Fruit fly (Drosophila melanogaster) whole organism, embryonic: Measurements from ENCODE around the gene msn.

Experiments
- CG10979 ChIP-seq: fragments of 200-800 bp; sonication (Bioruptor generic); optimal IDR thresholded peaks from 2 replicates; lab custom pipeline; 2018; ENCODE audit warnings: missing biosample characterization, mild to moderate bottlenecking, missing genetic modification characterization, moderate library complexity
- Doc3 ChIP-seq: fragments of 200-800 bp; sonication (Bioruptor generic); IDR thresholded peaks from 3 replicates; pipeline ENCODE4 v1.3.6; 2022; ENCODE audit warnings: missing biosample characterization, missing genetic modification characterization; ENCODE audit not compliant: partially characterized antibody
- Ets65A ChIP-seq: fragments of 200-800 bp; sonication (Bioruptor generic); peaks from one replicate; lab custom pipeline; 2016; ENCODE audit warnings: missing biosample characterization, missing genetic modification characterization
- HLH54F ChIP-seq: fragments of 200-800 bp; sonication (Bioruptor generic); optimal IDR thresholded peaks from 3 replicates; lab custom pipeline; 2016; ENCODE audit warnings: missing biosample characterization, missing genetic modification characterization
- Taf1 ChIP-seq: fragments of 200-800 bp; sonication (Bioruptor generic); IDR thresholded peaks from 2 replicates; pipeline ENCODE4 v1.3.6; 2022; ENCODE audit warnings: missing biosample characterization, missing genetic modification characterization
- ash1 ChIP-seq: fragments of 200-800 bp; sonication (Bioruptor generic); optimal IDR thresholded peaks from 2 replicates; lab custom pipeline; 2018; ENCODE audit warnings: missing biosample characterization, mild to moderate bottlenecking, missing genetic modification characterization
- grn ChIP-seq: fragments of 200-800 bp; sonication (Bioruptor generic); optimal IDR thresholded peaks from 3 replicates; lab custom pipeline; 2017; ENCODE audit warnings: missing biosample characterization, missing genetic modification characterization
- h ChIP-seq: fragments of >200 bp; optimal IDR thresholded peaks from 2 replicates; lab custom pipeline; 2017
- hb ChIP-seq: fragments of 200-800 bp; sonication (Bioruptor generic); IDR thresholded peaks from 3 replicates; pipeline ENCODE4 v1.3.6; 2022; ENCODE audit warnings: missing biosample characterization, missing genetic modification characterization; ENCODE audit not compliant: partially characterized antibody
- mirr ChIP-seq: fragments of 200-800 bp; sonication (Bioruptor generic); optimal IDR thresholded peaks from 3 replicates; lab custom pipeline; 2018; ENCODE audit warnings: missing biosample characterization, mild to moderate bottlenecking, missing genetic modification characterization

DNA sequence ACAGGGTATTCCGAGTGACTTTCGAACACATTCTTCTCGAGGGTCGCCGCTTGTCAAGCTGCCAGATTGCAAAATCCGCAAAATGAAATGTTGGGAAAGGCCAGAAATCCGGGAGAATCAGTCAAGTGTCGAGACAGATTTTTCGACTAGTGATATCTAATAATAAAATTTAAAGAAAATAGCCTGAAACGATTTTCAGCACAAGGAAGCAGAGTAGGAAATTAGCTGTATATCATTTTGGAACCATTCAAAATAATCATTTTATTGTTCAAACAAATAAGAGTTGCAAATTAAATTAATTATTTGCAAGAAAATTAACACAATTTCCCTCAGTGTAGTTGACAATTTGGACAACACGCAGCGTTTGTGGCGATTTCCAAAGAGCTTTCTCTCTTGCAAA is 55.7 kb downstream of the msn start:
- no peak for TF ChIP-seq grn (GFP tag; lab: Kevin White, UChicago)
- no peak for TF ChIP-seq Doc3
- TF ChIP-seq Taf1 (GFP tag; lab: Robert Waterston, UW) = no peak
- TF ChIP-seq mirr = no peak
- TF ChIP-seq HLH54F (GFP tag; lab: Kevin White, UChicago) = no peak
- peak; percentile 2 for TF ChIP-seq Ets65A (GFP tag; lab: Kevin White, UChicago)
- no peak for TF ChIP-seq CG10979 (tag; lab: Kevin White, UChicago)
- no peak for TF ChIP-seq ash1 (GFP tag; lab: Kevin White, UChicago)
- TF ChIP-seq hb (GFP tag; lab: Robert Waterston, UW) = no peak
- TF ChIP-seq h (lab: Kevin White, UChicago) = no peak
